Worm (Caenorhabditis elegans): Measurements from ENCODE around the gene H17B01.2.

- no peak for TF ChIP-seq unc-62 (GFP tag; optimal IDR thresholded peaks at IDR 0.05)
- TF ChIP-seq snpc-4 (tag; optimal IDR thresholded peaks at IDR 0.05) = no peak
- TF ChIP-seq elt-3 (tag; optimal IDR thresholded peaks at IDR 0.05) = no peak
- no peak for TF ChIP-seq mls-2 (tag; optimal IDR thresholded peaks at IDR 0.05)
- no peak for TF ChIP-seq lsy-2 (tag; optimal IDR thresholded peaks at IDR 0.05)
- TF ChIP-seq lin-13 (tag; optimal IDR thresholded peaks at IDR 0.05) = no peak
- TF ChIP-seq ceh-43 (GFP tag; optimal IDR thresholded peaks at IDR 0.05) = no peak
- TF ChIP-seq sptf-1 (tag; optimal IDR thresholded peaks at IDR 0.05) = no peak
- no peak for TF ChIP-seq nhr-28 (tag; optimal IDR thresholded peaks at IDR 0.05)
- no peak for TF ChIP-seq nhr-76 (tag; optimal IDR thresholded peaks at IDR 0.05)
These were observed 6.9 kb downstream of the H17B01.2 start for ce11 chrII:1477295-1477694.

All from whole organism, mixed stage, embryonic.